Worm (Caenorhabditis elegans): ENCODE data around the gene H24K24.2.

H24K24.2 gene

ce11 chrV:917488-917887 lies at the start of gene H24K24.2:
TSS of gene H24K24.2 (plus strand) at chrV:917788.
- no peak for TF ChIP-seq nhr-237 (tag; optimal IDR thresholded peaks at IDR 0.05)
- TF ChIP-seq lin-15B (tag; optimal IDR thresholded peaks at IDR 0.05): no peak
- TF ChIP-seq nhr-42 (GFP tag; IDR thresholded peaks at IDR 0.05): no peak
- no peak for TF ChIP-seq madf-9 (GFP tag; conservative IDR thresholded peaks at IDR 0.05)
- no peak for TF ChIP-seq F37D6.2 (tag; optimal IDR thresholded peaks at IDR 0.05)
- TF ChIP-seq mxl-3 (GFP tag; optimal IDR thresholded peaks at IDR 0.05): no peak
- TF ChIP-seq aly-2 (tag; optimal IDR thresholded peaks at IDR 0.05): no peak
- TF ChIP-seq lin-1 (GFP tag; IDR thresholded peaks at IDR 0.05): no peak
- no peak for TF ChIP-seq fos-1 (tag; optimal IDR thresholded peaks at IDR 0.05)
- no peak for TF ChIP-seq spr-1 (tag; optimal IDR thresholded peaks at IDR 0.05)

- no peak for TF ChIP-seq pha-4 (GFP tag; IDR thresholded peaks at IDR 0.05)
- no peak for TF ChIP-seq pha-4 (tag; optimal IDR thresholded peaks at IDR 0.05)
- no peak for TF ChIP-seq mes-2 (tag; optimal IDR thresholded peaks at IDR 0.05; ENCODE audit: poor library complexity, severe bottlenecking)
- TF ChIP-seq saeg-2 (GFP tag; IDR thresholded peaks at IDR 0.05): no peak
- no peak for TF ChIP-seq nhr-111 (GFP tag; optimal IDR thresholded peaks at IDR 0.05)
- TF ChIP-seq aha-1 (tag): no peak
- no peak for TF ChIP-seq ctbp-1 (GFP tag; IDR thresholded peaks at IDR 0.05)
- no peak for TF ChIP-seq dmd-6 (GFP tag; IDR thresholded peaks at IDR 0.05)
- TF ChIP-seq lin-39 (tag; optimal IDR thresholded peaks at IDR 0.05): no peak
- no peak for TF ChIP-seq F44E2.7 (GFP tag; IDR thresholded peaks at IDR 0.05)
- no peak for TF ChIP-seq ceh-28 (tag; optimal IDR thresholded peaks at IDR 0.05)
- TF ChIP-seq ces-1 (GFP tag; optimal IDR thresholded peaks at IDR 0.05): no peak
- no peak for TF ChIP-seq daf-19 (GFP tag; conservative IDR thresholded peaks at IDR 0.05)
- TF ChIP-seq duxl-1 (tag; optimal IDR thresholded peaks at IDR 0.05; ENCODE audit: poor library complexity): no peak
These were observed 46.6 kb upstream of the H24K24.2 start, which contains the start of gene T02B11.4 for ce11 chrV:871029-871428. TSS of gene T02B11.4 (minus strand) at chrV:871129.

- TF ChIP-seq lir-3 (tag; optimal IDR thresholded peaks at IDR 0.05) (no peak), mxl-3 (GFP tag; optimal IDR thresholded peaks at IDR 0.05) (no peak), madf-9 (GFP tag; conservative IDR thresholded peaks at IDR 0.05) (no peak), Y75B8A.6 (GFP tag; IDR thresholded peaks at IDR 0.05) (no peak), ceh-62 (tag; optimal IDR thresholded peaks at IDR 0.05) (no peak), pqm-1 (tag; optimal IDR thresholded peaks at IDR 0.05) (no peak), nhr-77 (tag; optimal IDR thresholded peaks at IDR 0.05) (no peak), lin-29 (GFP tag; IDR thresholded peaks at IDR 0.05) (no peak)
These were observed 41.6 kb upstream of the H24K24.2 start, which contains the start of gene T02B11.9 for ce11 chrV:875945-876344. TSS of gene T02B11.9 (plus strand) at chrV:876245.

ce11 chrV:878567-878966 lies 39.0 kb upstream of the H24K24.2 start, which contains the start of gene T02B11.8:
TSS of gene T02B11.8 (minus strand) at chrV:878667.
- no peak for TF ChIP-seq hlh-11 (tag; optimal IDR thresholded peaks at IDR 0.05)
- TF ChIP-seq nhr-76 (tag; optimal IDR thresholded peaks at IDR 0.05): no peak
- TF ChIP-seq nhr-25 (tag; optimal IDR thresholded peaks at IDR 0.05; ENCODE audit: borderline replicate concordance, insufficient read depth): no peak
- no peak for TF ChIP-seq spr-3 (GFP tag; optimal IDR thresholded peaks at IDR 0.05)
- TF ChIP-seq ceh-32 (tag; optimal IDR thresholded peaks at IDR 0.05; ENCODE audit: poor library complexity): no peak
- TF ChIP-seq ceh-28 (tag; optimal IDR thresholded peaks at IDR 0.05): no peak
- no peak for TF ChIP-seq unc-130 (GFP tag; optimal IDR thresholded peaks at IDR 0.05)
- TF ChIP-seq nhr-111 (GFP tag; optimal IDR thresholded peaks at IDR 0.05): no peak
- TF ChIP-seq madf-9 (GFP tag; conservative IDR thresholded peaks at IDR 0.05): no peak
- TF ChIP-seq tag-97 (GFP tag; IDR thresholded peaks at IDR 0.05): no peak
- no peak for TF ChIP-seq snpc-4 (tag; optimal IDR thresholded peaks at IDR 0.05)
- no peak for TF ChIP-seq ztf-11 (tag; optimal IDR thresholded peaks at IDR 0.05)
- no peak for TF ChIP-seq nhr-77 (tag; optimal IDR thresholded peaks at IDR 0.05)
- no peak for TF ChIP-seq ceh-44 (GFP tag; IDR thresholded peaks at IDR 0.05)

All from whole organism, L4 larva.